Fruit fly (Drosophila melanogaster): ENCODE data around the gene CG7556.

DNA sequence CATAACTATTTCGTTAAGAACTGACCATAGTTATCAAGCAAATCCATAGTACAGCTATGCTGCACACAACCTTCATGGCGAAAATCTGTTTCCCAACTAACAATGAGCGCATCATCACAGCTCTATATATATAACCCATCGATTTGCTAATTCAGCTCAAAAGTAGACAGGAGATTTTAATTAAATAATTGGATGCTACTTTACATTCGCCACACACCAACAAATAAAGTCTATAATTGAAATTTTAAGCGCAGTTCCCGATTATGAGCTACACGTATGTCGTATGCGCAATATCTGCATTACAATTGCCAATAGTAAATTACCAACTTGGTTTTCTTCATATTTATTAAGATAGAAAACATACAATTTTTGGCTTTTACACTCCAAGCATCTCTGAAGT, 43.9 kb downstream of the CG7556 start, which contains the start of gene Obp18a:
- TF ChIP-seq Mnt (GFP tag; optimal IDR thresholded peaks at IDR 0.05) (no peak), kay (GFP tag; ENCODE audit: borderline replicate concordance) (no peak), CG5204 (GFP tag; optimal IDR thresholded peaks at IDR 0.05) (no peak), bab1 (GFP tag; optimal IDR thresholded peaks at IDR 0.05) (no peak), CG1620 (GFP tag; optimal IDR thresholded peaks at IDR 0.05) (no peak), CG7101 (tag; optimal IDR thresholded peaks at IDR 0.05) (no peak), Hr96 (GFP tag; optimal IDR thresholded peaks at IDR 0.05) (no peak), Crg-1 (GFP tag; optimal IDR thresholded peaks at IDR 0.05) (no peak), CG14711 (tag; optimal IDR thresholded peaks at IDR 0.05) (no peak), CG12768 (GFP tag; optimal IDR thresholded peaks at IDR 0.05) (no peak), cic (GFP tag; optimal IDR thresholded peaks at IDR 0.05) (no peak), CG11617 (GFP tag; optimal IDR thresholded peaks at IDR 0.05) (no peak)

Measured in whole organism, adult.